Worm (Caenorhabditis elegans) whole organism, L4 larva: ENCODE data around the gene cht-1.

Experiments used
- D1046.2 ChIP-seq: fragments of 200-800 bp; sonication (Bioruptor generic); IDR thresholded peaks from 2 replicates; pipeline ENCODE4 v1.3.6; 2022; ENCODE audit warnings: missing genetic modification characterization, missing compliant biosample characterization
- T26A8.4 ChIP-seq: fragments of 200-800 bp; sonication (Bioruptor generic); IDR thresholded peaks from 2 replicates; pipeline ENCODE4 v1.3.6; 2022; ENCODE audit warnings: missing genetic modification characterization, missing compliant biosample characterization
- Y48G9A.11 ChIP-seq: fragments of 200-800 bp; sonication (Bioruptor generic); IDR thresholded peaks from 2 replicates; pipeline ENCODE4 v1.3.6; 2022; ENCODE audit warnings: missing genetic modification reagents, missing genetic modification characterization, missing compliant biosample characterization
- Y5F2A.4 ChIP-seq: fragments of 200-800 bp; sonication (Bioruptor generic); optimal IDR thresholded peaks from 2 replicates; lab custom pipeline; 2018; ENCODE audit warnings: mild to moderate bottlenecking, missing genetic modification characterization, missing compliant biosample characterization
- ZK546.5 ChIP-seq, 2 experiments: sonication (generic microtip); optimal IDR thresholded peaks; 2 replicates each; lab custom pipeline; 2017; ENCODE audit warnings: missing biosample characterization in 2 of 2, missing genetic modification characterization in 2 of 2
- aha-1 ChIP-seq: fragments of 150-350 bp; peaks from one replicate; lab custom pipeline; 2014; ENCODE audit warnings: missing biosample characterization, missing genetic modification characterization
- aly-2 ChIP-seq: sonication (generic microtip); optimal IDR thresholded peaks from 2 replicates; lab custom pipeline; 2018; ENCODE audit warnings: missing biosample characterization, missing genetic modification characterization
- attf-4 ChIP-seq: sonication (generic microtip); optimal IDR thresholded peaks from 3 replicates; lab custom pipeline; 2017; ENCODE audit warnings: missing biosample characterization, missing genetic modification characterization
- cey-2 ChIP-seq: sonication (generic microtip); optimal IDR thresholded peaks from 3 replicates; lab custom pipeline; 2017; ENCODE audit warnings: missing genetic modification characterization, mild to moderate bottlenecking, missing compliant biosample characterization, antibody characterized with exemption, borderline replicate concordance; ENCODE audit not compliant: insufficient read depth
- daf-12 ChIP-seq: fragments of 150-350 bp; optimal IDR thresholded peaks from 2 replicates; lab custom pipeline; 2014; ENCODE audit warnings: missing biosample characterization, missing genetic modification reagents, missing genetic modification characterization
- daf-16 ChIP-seq, 3 experiments: sonication (generic microtip); optimal IDR thresholded peaks; 2 replicates each; lab custom pipeline; 2016 to 2017; ENCODE audit warnings: missing genetic modification characterization in 3 of 3, missing genetic modification reagents in 3 of 3, mild to moderate bottlenecking in 2 of 3, missing compliant biosample characterization in 2 of 3, missing biosample characterization in 1 of 3, moderate library complexity in 1 of 3
- dmd-6 ChIP-seq: fragments of 200-800 bp; sonication (Bioruptor generic); IDR thresholded peaks from 2 replicates; pipeline ENCODE4 v1.3.6; 2022; ENCODE audit warnings: missing genetic modification reagents, missing genetic modification characterization, missing compliant biosample characterization
- dpl-1 ChIP-seq: fragments of 150-350 bp; optimal IDR thresholded peaks from 2 replicates; lab custom pipeline; 2014; ENCODE audit warnings: missing biosample characterization, missing genetic modification reagents, missing genetic modification characterization
- egl-43 ChIP-seq: fragments of 200-800 bp; sonication (Bioruptor generic); IDR thresholded peaks from 2 replicates; pipeline ENCODE4 v1.3.6; 2022; ENCODE audit warnings: missing genetic modification reagents, missing genetic modification characterization, missing compliant biosample characterization
- fkh-10 ChIP-seq: fragments of 150-350 bp; optimal IDR thresholded peaks from 2 replicates; lab custom pipeline; 2014; ENCODE audit warnings: missing biosample characterization, missing genetic modification reagents, missing genetic modification characterization
- fos-1 ChIP-seq: fragments of 150-350 bp; optimal IDR thresholded peaks from 2 replicates; lab custom pipeline; 2014; ENCODE audit warnings: missing biosample characterization, missing genetic modification characterization
- gei-8 ChIP-seq: fragments of 200-800 bp; sonication (Bioruptor generic); optimal IDR thresholded peaks from 2 replicates; lab custom pipeline; 2018; ENCODE audit warnings: mild to moderate bottlenecking, missing genetic modification characterization, missing compliant biosample characterization
- jun-1 ChIP-seq: fragments of 150-350 bp; optimal IDR thresholded peaks from 2 replicates; lab custom pipeline; 2014; ENCODE audit warnings: missing biosample characterization, missing genetic modification reagents, missing genetic modification characterization
- lim-7 ChIP-seq: fragments of 200-800 bp; sonication (Bioruptor generic); IDR thresholded peaks from 2 replicates; pipeline ENCODE4 v1.3.6; 2022; ENCODE audit warnings: missing genetic modification characterization, missing compliant biosample characterization
- lin-29 ChIP-seq: fragments of 200-800 bp; sonication (Bioruptor generic); IDR thresholded peaks from 2 replicates; pipeline ENCODE4 v1.3.6; 2022; ENCODE audit warnings: missing genetic modification reagents, missing genetic modification characterization, missing compliant biosample characterization
- lin-38 ChIP-seq: fragments of 200-800 bp; sonication (Bioruptor generic); IDR thresholded peaks from 2 replicates; pipeline ENCODE4 v1.3.6; 2022; ENCODE audit warnings: missing genetic modification reagents, missing genetic modification characterization, missing compliant biosample characterization
- lsy-2 ChIP-seq, 2 experiments: fragments of 150-350 bp in 1 of 2; sonication (generic microtip) in 1 of 2; optimal IDR thresholded peaks; 2 replicates each; lab custom pipeline; 2014 to 2017; ENCODE audit warnings: missing biosample characterization in 2 of 2, missing genetic modification characterization in 2 of 2
- madf-9 ChIP-seq: fragments of 200-800 bp; sonication (Bioruptor generic); conservative IDR thresholded peaks from 2 replicates; pipeline ENCODE4 v1.3.6; 2022; ENCODE audit warnings: missing genetic modification reagents, missing genetic modification characterization, missing compliant biosample characterization
- mdl-1 ChIP-seq, 2 experiments: fragments of 150-350 bp in 1 of 2; sonication (generic microtip) in 1 of 2; optimal IDR thresholded peaks; 2 replicates each; lab custom pipeline; 2014 to 2017; ENCODE audit warnings: missing biosample characterization in 2 of 2, missing genetic modification characterization in 2 of 2
- mep-1 ChIP-seq: fragments of 150-350 bp; sonication (generic microtip); optimal IDR thresholded peaks from 3 replicates; lab custom pipeline; 2014; ENCODE audit warnings: missing biosample characterization, missing genetic modification characterization
- nhr-102 ChIP-seq: sonication (generic microtip); optimal IDR thresholded peaks from 2 replicates; lab custom pipeline; 2016; ENCODE audit warnings: mild to moderate bottlenecking, missing genetic modification characterization, moderate library complexity, missing compliant biosample characterization
- nhr-237 ChIP-seq: sonication (generic microtip); optimal IDR thresholded peaks from 2 replicates; lab custom pipeline; 2017; ENCODE audit warnings: missing biosample characterization, missing genetic modification characterization
- nhr-41 ChIP-seq: fragments of 200-800 bp; sonication (Bioruptor generic); IDR thresholded peaks from 2 replicates; pipeline ENCODE4 v1.3.6; 2022; ENCODE audit warnings: missing genetic modification reagents, missing genetic modification characterization, missing compliant biosample characterization
- nhr-48 ChIP-seq: sonication (generic microtip); optimal IDR thresholded peaks from 2 replicates; lab custom pipeline; 2016; ENCODE audit warnings: mild to moderate bottlenecking, missing genetic modification characterization, missing compliant biosample characterization
- php-3 ChIP-seq: fragments of 200-800 bp; sonication (Bioruptor generic); IDR thresholded peaks from 2 replicates; pipeline ENCODE4 v1.3.6; 2022; ENCODE audit warnings: missing genetic modification reagents, missing genetic modification characterization, missing compliant biosample characterization
- pqm-1 ChIP-seq: sonication (generic microtip); optimal IDR thresholded peaks from 2 replicates; lab custom pipeline; 2017; ENCODE audit warnings: missing biosample characterization, missing genetic modification characterization
- set-16 ChIP-seq: fragments of 200-800 bp; sonication (Bioruptor generic); IDR thresholded peaks from 2 replicates; pipeline ENCODE4 v1.3.6; 2022; ENCODE audit warnings: missing genetic modification reagents, missing genetic modification characterization, missing compliant biosample characterization
- skn-1 ChIP-seq: fragments of 150-350 bp; optimal IDR thresholded peaks from 2 replicates; lab custom pipeline; 2014; ENCODE audit warnings: missing biosample characterization, missing genetic modification characterization
- snpc-1.2 ChIP-seq: fragments of 200-800 bp; sonication (Bioruptor generic); IDR thresholded peaks from 2 replicates; pipeline ENCODE4 v1.3.6; 2022; ENCODE audit warnings: missing genetic modification reagents, missing genetic modification characterization, missing compliant biosample characterization
- spr-3 ChIP-seq: fragments of 200-800 bp; sonication (Bioruptor generic); optimal IDR thresholded peaks from 2 replicates; lab custom pipeline; 2018; ENCODE audit warnings: mild to moderate bottlenecking, missing genetic modification characterization, missing compliant biosample characterization
- unc-130 ChIP-seq: sonication (generic microtip); optimal IDR thresholded peaks from 2 replicates; lab custom pipeline; 2016; ENCODE audit warnings: missing genetic modification reagents, missing genetic modification characterization, missing compliant biosample characterization
- unc-62 ChIP-seq, 3 experiments: fragments of 150-350 bp in 1 of 3; sonication (generic microtip); optimal IDR thresholded peaks in 2 of 3; peaks in 1 of 3; 1 replicate in 1 of 3; 2 replicates in 2 of 3; lab custom pipeline; 2014 to 2017; ENCODE audit warnings: missing biosample characterization in 3 of 3, missing genetic modification characterization in 3 of 3, missing genetic modification reagents in 3 of 3, missing genotype in 1 of 3
- zag-1 ChIP-seq: fragments of 150-350 bp; optimal IDR thresholded peaks from 2 replicates; lab custom pipeline; 2014; ENCODE audit warnings: missing biosample characterization, missing genetic modification characterization
- zfp-2 ChIP-seq: sonication (generic microtip); optimal IDR thresholded peaks from 2 replicates; lab custom pipeline; 2016; ENCODE audit warnings: mild to moderate bottlenecking, missing genetic modification characterization, missing compliant biosample characterization
- zfp-3 ChIP-seq: fragments of 200-800 bp; sonication (Bioruptor generic); conservative IDR thresholded peaks from 2 replicates; pipeline ENCODE4 v1.3.6; 2022; ENCODE audit warnings: missing genetic modification reagents, missing genetic modification characterization, missing compliant biosample characterization
- ztf-11 ChIP-seq: fragments of 150-350 bp; optimal IDR thresholded peaks from 2 replicates; lab custom pipeline; 2014; ENCODE audit warnings: missing biosample characterization, missing genetic modification characterization

Gene cht-1

ce11 chrX:3400387-3400786 is 570 bp upstream of the cht-1 start:
- TF ChIP-seq D1046.2 (no peak), snpc-1.2 (GFP tag; lab: Robert Waterston, UW) (no peak), Y5F2A.4 (no peak), egl-43 (GFP tag; lab: Robert Waterston, UW) (no peak), gei-8 (GFP tag; lab: Kevin White, UChicago) (no peak), fkh-10 (GFP tag; lab: Kevin White, UChicago) (no peak), spr-3 (GFP tag; lab: Kevin White, UChicago) (no peak), nhr-237 (no peak), pqm-1 (tag; lab: Kevin White, UChicago) (no peak), skn-1 (tag; lab: Kevin White, UChicago) (no peak), lsy-2 (tag; optimal IDR thresholded peaks at IDR 0.05; lab: Kevin White, UChicago) (no peak)

- no peak for TF ChIP-seq gei-8 (GFP tag; lab: Kevin White, UChicago)
- peak; percentile 29 for TF ChIP-seq aha-1 (tag; lab: Kevin White, UChicago)
Observed at ce11 chrX:3396735-3397134, 3.1 kb downstream of the cht-1 start.

ce11 chrX:3393562-3393961 is 6.3 kb downstream of the cht-1 start, which contains the start of gene slcf-2:
slcf-2 (plus strand) TSS chrX:3393862.
- TF ChIP-seq aha-1 (tag; lab: Kevin White, UChicago), result no peak
- no peak for TF ChIP-seq dmd-6 (GFP tag; lab: Robert Waterston, UW)

ce11 chrX:3385362-3385761 is 14.5 kb downstream of the cht-1 start, which contains the start of gene acp-1:
acp-1 (minus strand) TSS chrX:3385462.
- TF ChIP-seq unc-62 (GFP tag; optimal IDR thresholded peaks at IDR 0.05 in 1 of 2; lab: Kevin White, UChicago) (peak in 1 of 2 experiments; percentile 43), unc-62 (tag; optimal IDR thresholded peaks at IDR 0.05; lab: Kevin White, UChicago) (no peak), lin-29 (GFP tag; lab: Robert Waterston, UW) (no peak)

ce11 chrX:3380167-3380566 is 19.6 kb downstream of the cht-1 start, which contains the start of gene ZK563.7:
ZK563.7 (plus strand) TSS chrX:3380467.
- TF ChIP-seq php-3 (no peak), mdl-1 (tag; optimal IDR thresholded peaks at IDR 0.05; lab: Kevin White, UChicago) (no peak), spr-3 (GFP tag; lab: Kevin White, UChicago) (no peak), nhr-41 (GFP tag; lab: Robert Waterston, UW) (no peak), Y48G9A.11 (no peak), pqm-1 (tag; lab: Kevin White, UChicago) (no peak), zag-1 (tag; lab: Kevin White, UChicago) (no peak), nhr-102 (tag; lab: Kevin White, UChicago) (no peak), skn-1 (tag; lab: Kevin White, UChicago) (no peak), aha-1 (tag; lab: Kevin White, UChicago) (no peak), gei-8 (GFP tag; lab: Kevin White, UChicago) (no peak), unc-130 (GFP tag; lab: Kevin White, UChicago) (no peak), aly-2 (tag; lab: Kevin White, UChicago) (no peak), daf-12 (tag; lab: Kevin White, UChicago) (no peak), madf-9 (no peak), T26A8.4 (no peak), lin-38 (no peak), attf-4 (no peak)

- TF ChIP-seq cey-2 (tag; lab: Kevin White, UChicago) (no peak), nhr-48 (tag; lab: Kevin White, UChicago) (no peak), spr-3 (GFP tag; lab: Kevin White, UChicago) (no peak), dpl-1 (GFP tag; lab: Kevin White, UChicago) (peak; percentile 41), jun-1 (tag; lab: Kevin White, UChicago) (no peak), lim-7 (GFP tag; lab: Robert Waterston, UW) (no peak), zfp-2 (tag; lab: Kevin White, UChicago) (no peak), mep-1 (tag; lab: Kevin White, UChicago) (peak; percentile 46), fos-1 (tag; lab: Kevin White, UChicago) (no peak), ztf-11 (tag; lab: Kevin White, UChicago) (no peak), zfp-3 (GFP tag; lab: Robert Waterston, UW) (no peak), set-16 (GFP tag; lab: Robert Waterston, UW) (no peak), egl-43 (GFP tag; lab: Robert Waterston, UW) (no peak), daf-16 (GFP tag; optimal IDR thresholded peaks at IDR 0.05; lab: Kevin White, UChicago) (no peak), daf-16 (tag; optimal IDR thresholded peaks at IDR 0.05; lab: Kevin White, UChicago) (no peak), ZK546.5 (tag; optimal IDR thresholded peaks at IDR 0.05; lab: Kevin White, UChicago) (no peak), mdl-1 (tag; optimal IDR thresholded peaks at IDR 0.05; lab: Kevin White, UChicago) (no peak), Y5F2A.4 (no peak), php-3 (no peak)
Observed at ce11 chrX:3379114-3379513, 20.7 kb downstream of the cht-1 start, which contains the start of gene sorf-1. sorf-1 (minus strand) TSS chrX:3379248.
